Worm (Caenorhabditis elegans): ENCODE results near the gene Y42A5A.1.

DNA sequence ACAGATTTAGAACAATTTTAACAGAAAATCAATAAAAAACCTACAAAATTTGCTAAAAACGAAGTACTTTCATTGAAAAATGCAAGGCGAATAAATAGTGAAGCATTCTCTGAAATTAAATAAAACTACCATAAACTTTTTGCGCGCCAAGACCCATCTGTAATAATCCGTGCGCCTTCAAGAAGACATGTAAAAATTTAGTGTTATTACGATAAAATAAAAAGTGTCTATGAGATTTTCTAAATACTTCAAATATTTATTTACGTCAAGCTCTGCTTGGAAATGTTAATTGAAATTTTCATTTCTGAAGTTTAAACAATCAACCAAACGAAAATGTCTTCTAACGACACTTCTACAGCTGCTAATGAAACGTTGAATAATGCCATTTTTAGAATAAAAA is 47.7 kb upstream of the Y42A5A.1 start, which contains the start of gene C45B11.9:
- TF ChIP-seq ama-1 (optimal IDR thresholded peaks at IDR 0.05), result no peak
- no peak for TF ChIP-seq elt-3 (tag; optimal IDR thresholded peaks at IDR 0.05)
- no peak for TF ChIP-seq C34F6.9 (tag; optimal IDR thresholded peaks at IDR 0.05)
- no peak for TF ChIP-seq nhr-25 (tag; optimal IDR thresholded peaks at IDR 0.05)
- no peak for TF ChIP-seq snpc-4 (tag; optimal IDR thresholded peaks at IDR 0.05)
- no peak for TF ChIP-seq unc-62 (GFP tag; optimal IDR thresholded peaks at IDR 0.05)
- TF ChIP-seq nhr-11 (tag; optimal IDR thresholded peaks at IDR 0.05), result no peak
- TF ChIP-seq unc-55 (GFP tag; optimal IDR thresholded peaks at IDR 0.05), result no peak
- no peak for TF ChIP-seq unc-39 (tag; optimal IDR thresholded peaks at IDR 0.05)
- TF ChIP-seq mab-5 (tag; optimal IDR thresholded peaks at IDR 0.05), result no peak
- no peak for TF ChIP-seq blmp-1 (tag; optimal IDR thresholded peaks at IDR 0.05; ENCODE audit: insufficient read depth)
- no peak for TF ChIP-seq nhr-77 (tag; optimal IDR thresholded peaks at IDR 0.05)
- no peak for TF ChIP-seq ztf-4 (tag; optimal IDR thresholded peaks at IDR 0.05)
- no peak for TF ChIP-seq sma-3 (GFP tag; optimal IDR thresholded peaks at IDR 0.05)

Measured in whole organism, L2 larva.